Worm (Caenorhabditis elegans) whole organism, L4 larva: ENCODE measurements around the gene F59B2.13.
A peak's percentile ranks its signal among the peaks of the same experiment; 100 is the strongest.

ENCODE experiments used
- F49E8.2 ChIP-seq: sonication (generic microtip); optimal IDR thresholded peaks from 2 replicates; lab custom pipeline; 2016; ENCODE audit warnings: missing compliant biosample characterization, mild to moderate bottlenecking, missing genetic modification characterization, borderline replicate concordance
- R02D3.7 ChIP-seq: fragments of 150-350 bp; sonication (generic microtip); optimal IDR thresholded peaks from 3 replicates; lab custom pipeline; 2014; ENCODE audit warnings: missing biosample characterization, missing genetic modification characterization
- Y105C5A.15 ChIP-seq: fragments of 200-800 bp; sonication (Bioruptor generic); IDR thresholded peaks from 2 replicates; pipeline ENCODE4 v1.3.6; 2022; ENCODE audit warnings: missing genetic modification characterization, missing compliant biosample characterization
- Y48G9A.11 ChIP-seq: fragments of 200-800 bp; sonication (Bioruptor generic); IDR thresholded peaks from 2 replicates; pipeline ENCODE4 v1.3.6; 2022; ENCODE audit warnings: missing genetic modification reagents, missing genetic modification characterization, missing compliant biosample characterization
- ZK546.5 ChIP-seq, 2 experiments: sonication (generic microtip); optimal IDR thresholded peaks; 2 replicates each; lab custom pipeline; 2017; ENCODE audit warnings: missing biosample characterization in 2 of 2, missing genetic modification characterization in 2 of 2
- ceh-44 ChIP-seq: fragments of 200-800 bp; sonication (Bioruptor generic); IDR thresholded peaks from 2 replicates; pipeline ENCODE4 v1.3.6; 2022; ENCODE audit warnings: missing genetic modification reagents, missing genetic modification characterization, missing compliant biosample characterization
- ceh-62 ChIP-seq: sonication (generic microtip); optimal IDR thresholded peaks from 2 replicates; lab custom pipeline; 2017; ENCODE audit warnings: missing biosample characterization, missing genetic modification characterization
- ceh-82 ChIP-seq: sonication (generic microtip); optimal IDR thresholded peaks from 2 replicates; lab custom pipeline; 2017; ENCODE audit warnings: missing biosample characterization, missing genetic modification characterization
- ces-1 ChIP-seq: fragments of 150-350 bp; sonication (generic microtip); optimal IDR thresholded peaks from 4 replicates; lab custom pipeline; 2014; ENCODE audit warnings: missing biosample characterization, missing genetic modification reagents, missing genetic modification characterization
- daf-16 ChIP-seq, 3 experiments: sonication (generic microtip); optimal IDR thresholded peaks; 2 replicates each; lab custom pipeline; 2016 to 2017; ENCODE audit warnings: missing genetic modification characterization in 3 of 3, missing genetic modification reagents in 3 of 3, mild to moderate bottlenecking in 2 of 3, missing compliant biosample characterization in 2 of 3, missing biosample characterization in 1 of 3, moderate library complexity in 1 of 3
- dmd-6 ChIP-seq: fragments of 200-800 bp; sonication (Bioruptor generic); IDR thresholded peaks from 2 replicates; pipeline ENCODE4 v1.3.6; 2022; ENCODE audit warnings: missing genetic modification reagents, missing genetic modification characterization, missing compliant biosample characterization
- duxl-1 ChIP-seq: sonication (generic microtip); optimal IDR thresholded peaks from 2 replicates; lab custom pipeline; 2016; ENCODE audit warnings: mild to moderate bottlenecking, missing genetic modification characterization, moderate library complexity, missing compliant biosample characterization; ENCODE audit not compliant: poor library complexity
- dve-1 ChIP-seq: sonication (generic microtip); optimal IDR thresholded peaks from 2 replicates; lab custom pipeline; 2017; ENCODE audit warnings: antibody characterized with exemption, mild to moderate bottlenecking, missing genetic modification characterization, missing compliant biosample characterization; ENCODE audit not compliant: insufficient read depth
- fkh-10 ChIP-seq: fragments of 150-350 bp; optimal IDR thresholded peaks from 2 replicates; lab custom pipeline; 2014; ENCODE audit warnings: missing biosample characterization, missing genetic modification reagents, missing genetic modification characterization
- fos-1 ChIP-seq: fragments of 150-350 bp; optimal IDR thresholded peaks from 2 replicates; lab custom pipeline; 2014; ENCODE audit warnings: missing biosample characterization, missing genetic modification characterization
- gei-8 ChIP-seq: fragments of 200-800 bp; sonication (Bioruptor generic); optimal IDR thresholded peaks from 2 replicates; lab custom pipeline; 2018; ENCODE audit warnings: mild to moderate bottlenecking, missing genetic modification characterization, missing compliant biosample characterization
- hlh-11 ChIP-seq: fragments of 200-800 bp; sonication (Bioruptor generic); optimal IDR thresholded peaks from 2 replicates; lab custom pipeline; 2018; ENCODE audit warnings: mild to moderate bottlenecking, missing genetic modification characterization, missing compliant biosample characterization
- hlh-30 ChIP-seq: sonication (generic microtip); optimal IDR thresholded peaks from 2 replicates; lab custom pipeline; 2017; ENCODE audit warnings: antibody characterized with exemption, mild to moderate bottlenecking, missing genetic modification characterization, missing compliant biosample characterization; ENCODE audit not compliant: insufficient read depth
- lin-1 ChIP-seq: fragments of 200-800 bp; sonication (Bioruptor generic); IDR thresholded peaks from 2 replicates; pipeline ENCODE4 v1.3.6; 2022; ENCODE audit warnings: missing genetic modification reagents, missing genetic modification characterization, missing compliant biosample characterization
- lin-15B ChIP-seq: fragments of 150-350 bp; sonication (generic microtip); optimal IDR thresholded peaks from 3 replicates; lab custom pipeline; 2014; ENCODE audit warnings: missing biosample characterization, missing genetic modification characterization
- lin-38 ChIP-seq: fragments of 200-800 bp; sonication (Bioruptor generic); IDR thresholded peaks from 2 replicates; pipeline ENCODE4 v1.3.6; 2022; ENCODE audit warnings: missing genetic modification reagents, missing genetic modification characterization, missing compliant biosample characterization
- lin-39 ChIP-seq: fragments of 150-350 bp; optimal IDR thresholded peaks from 2 replicates; lab custom pipeline; 2014; ENCODE audit warnings: missing biosample characterization, missing genetic modification reagents, missing genetic modification characterization
- lir-3 ChIP-seq: sonication (generic microtip); optimal IDR thresholded peaks from 2 replicates; lab custom pipeline; 2016; ENCODE audit warnings: mild to moderate bottlenecking, missing genetic modification characterization, missing compliant biosample characterization
- madf-5 ChIP-seq, 2 experiments: fragments of 200-800 bp; sonication (Bioruptor generic); IDR thresholded peaks; 2 replicates each; pipeline ENCODE4 v1.3.6; 2022; ENCODE audit warnings: missing compliant biosample characterization in 2 of 2, missing genetic modification characterization in 2 of 2
- madf-9 ChIP-seq: fragments of 200-800 bp; sonication (Bioruptor generic); conservative IDR thresholded peaks from 2 replicates; pipeline ENCODE4 v1.3.6; 2022; ENCODE audit warnings: missing genetic modification reagents, missing genetic modification characterization, missing compliant biosample characterization
- mdt-29 ChIP-seq: fragments of 200-800 bp; sonication (Bioruptor generic); IDR thresholded peaks from 2 replicates; pipeline ENCODE4 v1.3.6; 2022; ENCODE audit warnings: missing genetic modification reagents, missing genetic modification characterization, missing compliant biosample characterization
- mep-1 ChIP-seq: fragments of 150-350 bp; sonication (generic microtip); optimal IDR thresholded peaks from 3 replicates; lab custom pipeline; 2014; ENCODE audit warnings: missing biosample characterization, missing genetic modification characterization
- mes-2 ChIP-seq: sonication (generic microtip); optimal IDR thresholded peaks from 2 replicates; lab custom pipeline; 2016; ENCODE audit warnings: missing genotype, mild to moderate bottlenecking, missing genetic modification characterization, missing compliant biosample characterization; ENCODE audit not compliant: poor library complexity, severe bottlenecking
- mxl-3 ChIP-seq: fragments of 200-800 bp; sonication (Bioruptor generic); optimal IDR thresholded peaks from 2 replicates; lab custom pipeline; 2018; ENCODE audit warnings: mild to moderate bottlenecking, missing genetic modification characterization, missing compliant biosample characterization
- nhr-10 ChIP-seq: fragments of 150-350 bp; optimal IDR thresholded peaks from 2 replicates; lab custom pipeline; 2014; ENCODE audit warnings: missing biosample characterization, missing genetic modification characterization
- nhr-28 ChIP-seq: fragments of 150-350 bp; optimal IDR thresholded peaks from 2 replicates; lab custom pipeline; 2014; ENCODE audit warnings: missing biosample characterization, missing genetic modification characterization
- nhr-48 ChIP-seq: sonication (generic microtip); optimal IDR thresholded peaks from 2 replicates; lab custom pipeline; 2016; ENCODE audit warnings: mild to moderate bottlenecking, missing genetic modification characterization, missing compliant biosample characterization
- nhr-77 ChIP-seq: fragments of 150-350 bp; optimal IDR thresholded peaks from 2 replicates; lab custom pipeline; 2014; ENCODE audit warnings: missing biosample characterization, missing genetic modification characterization
- php-3 ChIP-seq: fragments of 200-800 bp; sonication (Bioruptor generic); IDR thresholded peaks from 2 replicates; pipeline ENCODE4 v1.3.6; 2022; ENCODE audit warnings: missing genetic modification reagents, missing genetic modification characterization, missing compliant biosample characterization
- pqm-1 ChIP-seq: sonication (generic microtip); optimal IDR thresholded peaks from 2 replicates; lab custom pipeline; 2017; ENCODE audit warnings: missing biosample characterization, missing genetic modification characterization
- tra-1 ChIP-seq: fragments of 200-800 bp; sonication (Bioruptor generic); IDR thresholded peaks from 2 replicates; pipeline ENCODE4 v1.3.6; 2022; ENCODE audit warnings: missing genetic modification reagents, missing genetic modification characterization, missing compliant biosample characterization
- unc-130 ChIP-seq: sonication (generic microtip); optimal IDR thresholded peaks from 2 replicates; lab custom pipeline; 2016; ENCODE audit warnings: missing genetic modification reagents, missing genetic modification characterization, missing compliant biosample characterization
- vab-7 ChIP-seq: fragments of 200-800 bp; sonication (Bioruptor generic); IDR thresholded peaks from 2 replicates; pipeline ENCODE4 v1.3.6; 2022; ENCODE audit warnings: missing genetic modification reagents, missing genetic modification characterization, missing compliant biosample characterization
- zag-1 ChIP-seq: fragments of 150-350 bp; optimal IDR thresholded peaks from 2 replicates; lab custom pipeline; 2014; ENCODE audit warnings: missing biosample characterization, missing genetic modification characterization
- zip-2 ChIP-seq: fragments of 150-350 bp; optimal IDR thresholded peaks from 2 replicates; lab custom pipeline; 2014; ENCODE audit warnings: missing biosample characterization, missing genetic modification characterization
- ztf-11 ChIP-seq: fragments of 150-350 bp; optimal IDR thresholded peaks from 2 replicates; lab custom pipeline; 2014; ENCODE audit warnings: missing biosample characterization, missing genetic modification characterization

F59B2.13 gene

DNA sequence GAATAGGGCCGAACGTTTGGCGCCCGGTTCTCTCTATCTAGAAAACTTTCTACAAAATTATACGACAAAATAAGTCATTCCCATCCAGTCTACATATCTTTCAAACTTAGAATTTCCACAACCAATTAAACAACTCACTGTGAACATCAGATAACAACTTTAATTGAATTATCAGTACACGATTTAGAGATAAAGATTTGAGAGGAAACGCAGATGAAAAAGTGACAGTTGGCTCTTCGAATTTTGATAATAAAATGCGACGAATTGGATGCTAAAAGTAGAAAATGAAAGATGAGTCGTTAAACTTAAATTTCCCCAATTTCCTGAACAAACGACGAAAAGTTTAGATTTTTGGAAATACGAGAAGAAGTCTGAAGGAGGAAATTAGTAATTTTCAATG lies 8.2 kb upstream of the F59B2.13 start (continued):
- TF ChIP-seq ceh-82 (tag; lab: Kevin White, UChicago): no peak
- no peak for TF ChIP-seq lir-3
- peak; percentile 46 for TF ChIP-seq hlh-11
- no peak for TF ChIP-seq hlh-30 (tag; lab: Kevin White, UChicago)
- no peak for TF ChIP-seq Y48G9A.11 (GFP tag; lab: Robert Waterston, UW)
- TF ChIP-seq dmd-6 (GFP tag; lab: Robert Waterston, UW): peak; percentile 53
- no peak for TF ChIP-seq nhr-10 (tag; lab: Kevin White, UChicago)
- TF ChIP-seq dve-1 (tag; lab: Kevin White, UChicago): peak; percentile 83
- no peak for TF ChIP-seq daf-16 (GFP tag; optimal IDR thresholded peaks at IDR 0.05; lab: Kevin White, UChicago)
- peak; percentile 66 for TF ChIP-seq daf-16 (tag; optimal IDR thresholded peaks at IDR 0.05; lab: Kevin White, UChicago)
- TF ChIP-seq gei-8 (GFP tag; lab: Kevin White, UChicago): no peak
- no peak for TF ChIP-seq ceh-62
- no peak for TF ChIP-seq lin-39 (tag; lab: Kevin White, UChicago)
- peak; percentile 87 for TF ChIP-seq php-3 (GFP tag; lab: Robert Waterston, UW)

- TF ChIP-seq madf-9 (GFP tag; lab: Robert Waterston, UW) (no peak), dmd-6 (GFP tag; lab: Robert Waterston, UW) (0 out of 2 replicates have a peak, but pooled peaks have one; percentile 27), unc-130 (no peak), tra-1 (GFP tag; lab: Robert Waterston, UW) (no peak), nhr-48 (tag; lab: Kevin White, UChicago) (no peak), lin-1 (no peak)
These were observed 7.3 kb upstream of the F59B2.13 start for ce11 chrIII:9034133-9034532.

DNA sequence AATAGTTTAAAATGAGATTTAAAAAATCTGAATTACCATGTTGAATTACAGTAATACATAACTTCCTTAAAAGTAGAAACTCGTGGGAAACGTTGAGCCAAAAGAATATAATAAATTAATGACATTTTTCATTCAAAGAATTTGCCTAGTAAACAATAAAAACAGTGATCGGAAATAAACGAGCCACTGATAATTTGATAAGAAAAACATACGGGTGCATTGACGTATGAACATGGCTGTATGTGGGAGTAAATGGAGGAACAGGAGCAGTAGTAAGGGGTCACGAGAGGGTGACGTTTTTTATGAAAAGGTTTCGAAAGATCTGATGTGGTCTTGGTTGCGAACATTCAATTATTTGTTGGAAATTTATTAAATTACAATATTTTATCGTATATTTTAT lies 4.0 kb upstream of the F59B2.13 start:
- TF ChIP-seq zip-2 (tag; lab: Kevin White, UChicago): no peak
- no peak for TF ChIP-seq mdt-29 (GFP tag; lab: Robert Waterston, UW)
- TF ChIP-seq ZK546.5 (tag; optimal IDR thresholded peaks at IDR 0.05; lab: Kevin White, UChicago): no peak
- no peak for TF ChIP-seq ces-1 (GFP tag; lab: Kevin White, UChicago)
- TF ChIP-seq duxl-1 (tag; lab: Kevin White, UChicago): no peak
- peak; percentile 15 for TF ChIP-seq dve-1 (tag; lab: Kevin White, UChicago)
- TF ChIP-seq pqm-1 (tag; lab: Kevin White, UChicago): peak; percentile 54
- TF ChIP-seq zag-1 (tag; lab: Kevin White, UChicago): no peak
- TF ChIP-seq nhr-77 (tag; lab: Kevin White, UChicago): peak; percentile 16
- no peak for TF ChIP-seq ceh-44
- no peak for TF ChIP-seq daf-16 (GFP tag; optimal IDR thresholded peaks at IDR 0.05; lab: Kevin White, UChicago)
- peak; percentile 61 for TF ChIP-seq daf-16 (tag; optimal IDR thresholded peaks at IDR 0.05; lab: Kevin White, UChicago)
- TF ChIP-seq ceh-82 (tag; lab: Kevin White, UChicago): no peak
- no peak for TF ChIP-seq tra-1 (GFP tag; lab: Robert Waterston, UW)
- TF ChIP-seq vab-7: no peak
- no peak for TF ChIP-seq lin-38 (GFP tag; lab: Robert Waterston, UW)
- TF ChIP-seq lin-1: no peak
- TF ChIP-seq Y105C5A.15 (GFP tag; lab: Robert Waterston, UW): no peak
- TF ChIP-seq mep-1 (tag; lab: Kevin White, UChicago): no peak
- TF ChIP-seq nhr-28: peak; percentile 13
- TF ChIP-seq hlh-30 (tag; lab: Kevin White, UChicago): peak; percentile 10
- no peak for TF ChIP-seq nhr-48 (tag; lab: Kevin White, UChicago)
- no peak for TF ChIP-seq mxl-3
- no peak for TF ChIP-seq ztf-11 (tag; lab: Kevin White, UChicago)
- TF ChIP-seq F49E8.2 (tag; lab: Kevin White, UChicago): no peak
- no peak for TF ChIP-seq R02D3.7 (tag; lab: Kevin White, UChicago)
- TF ChIP-seq fkh-10: no peak
- TF ChIP-seq madf-5 (GFP tag; IDR thresholded peaks at IDR 0.05; lab: Robert Waterston, UW): no peak
- no peak for TF ChIP-seq fos-1 (tag; lab: Kevin White, UChicago)
- TF ChIP-seq lin-15B (tag; lab: Kevin White, UChicago): no peak
- no peak for TF ChIP-seq mes-2
